Fruit fly (Drosophila melanogaster): ENCODE data around the gene CG10375.

Gene CG10375

DNA sequence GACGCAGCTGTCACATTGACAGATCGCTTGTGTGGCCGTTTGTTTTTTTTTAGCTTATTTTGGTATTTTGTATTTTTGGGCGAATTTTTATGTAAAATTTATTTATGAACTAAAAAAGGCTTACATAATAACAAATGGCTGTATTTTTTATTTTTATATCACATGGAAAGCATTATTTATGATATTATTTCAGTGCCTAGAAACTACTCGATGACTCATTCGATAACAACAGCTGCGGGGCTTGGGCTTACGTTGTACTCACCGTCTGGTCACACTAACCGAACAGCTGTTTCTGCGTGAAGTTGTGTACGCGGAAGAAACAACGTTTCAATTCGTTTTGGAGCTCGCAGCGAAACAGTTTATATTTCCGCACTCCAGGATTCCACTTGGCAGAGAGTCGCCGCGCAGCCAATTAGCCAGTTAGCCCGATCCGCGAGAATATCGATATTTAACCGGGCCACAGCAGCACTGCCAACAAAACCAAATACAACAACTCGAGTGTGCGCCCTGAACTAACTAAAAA is 34.5 kb upstream of the CG10375 start, which contains the start of the genes Hmgcr and Rpn9 (continued):
- TF ChIP-seq salm (tag; optimal IDR thresholded peaks at IDR 0.05) (peak; percentile 31), scrt (GFP tag; optimal IDR thresholded peaks at IDR 0.05) (peak; percentile 18), C15 (GFP tag; IDR thresholded peaks at IDR 0.05) (no peak), hth (optimal IDR thresholded peaks at IDR 0.05) (no peak), dm (GFP tag; optimal IDR thresholded peaks at IDR 0.05) (peak; percentile 41), CG8944 (GFP tag; optimal IDR thresholded peaks at IDR 0.05) (no peak), Ets97D (GFP tag; optimal IDR thresholded peaks at IDR 0.05) (peak; percentile 92), CG32772 (GFP tag; IDR thresholded peaks at IDR 0.05) (no peak), peb (GFP tag; IDR thresholded peaks at IDR 0.05) (no peak), CG13296 (GFP tag; optimal IDR thresholded peaks at IDR 0.05) (peak; percentile 18), dati (GFP tag; IDR thresholded peaks at IDR 0.05) (no peak), CG12299 (tag; optimal IDR thresholded peaks at IDR 0.05) (peak; percentile 52), NK7.1 (GFP tag; optimal IDR thresholded peaks at IDR 0.05) (no peak), trem (tag; optimal IDR thresholded peaks at IDR 0.05) (peak; percentile 73), CG10321 (GFP tag; IDR thresholded peaks at IDR 0.05) (no peak), Scr (GFP tag; IDR thresholded peaks at IDR 0.05; ENCODE audit: partially characterized antibody) (0 out of 2 replicates have a peak, but pooled peaks have one; percentile 24), tup (GFP tag; optimal IDR thresholded peaks at IDR 0.05) (no peak), run (tag; optimal IDR thresholded peaks at IDR 0.05) (no peak), CG4854 (GFP tag; optimal IDR thresholded peaks at IDR 0.05) (no peak), Ravus (GFP tag; IDR thresholded peaks at IDR 0.05) (no peak), CG3065 (GFP tag; optimal IDR thresholded peaks at IDR 0.05) (no peak), sens (GFP tag) (peak; percentile 88), lab (GFP tag; optimal IDR thresholded peaks at IDR 0.05) (peak; percentile 32), CG4404 (GFP tag; IDR thresholded peaks at IDR 0.05) (no peak), Sry-δ (GFP tag; optimal IDR thresholded peaks at IDR 0.05) (peak; percentile 52), CG14014 (GFP tag; IDR thresholded peaks at IDR 0.05) (no peak), CG11696 (GFP tag; IDR thresholded peaks at IDR 0.05) (no peak), CG10543 (GFP tag; optimal IDR thresholded peaks at IDR 0.05) (no peak), nerfin-1 (tag; optimal IDR thresholded peaks at IDR 0.05) (peak; percentile 35), CG17912 (GFP tag; optimal IDR thresholded peaks at IDR 0.05) (no peak), CG18011 (GFP tag; optimal IDR thresholded peaks at IDR 0.05) (no peak), CG1233 (GFP tag; optimal IDR thresholded peaks at IDR 0.05) (no peak), Doc3 (GFP tag; IDR thresholded peaks at IDR 0.05; ENCODE audit: partially characterized antibody) (no peak), ttk (GFP tag; IDR thresholded peaks at IDR 0.05) (no peak), H2.0 (GFP tag; IDR thresholded peaks at IDR 0.05) (no peak), CG2129 (GFP tag; IDR thresholded peaks at IDR 0.05; ENCODE audit: partially characterized antibody) (no peak), disco-r (GFP tag; optimal IDR thresholded peaks at IDR 0.05) (no peak), Fer2 (tag; optimal IDR thresholded peaks at IDR 0.05) (no peak), CG11398 (GFP tag; optimal IDR thresholded peaks at IDR 0.05) (no peak), ase (GFP tag; IDR thresholded peaks at IDR 0.05) (no peak), CG14860 (GFP tag; IDR thresholded peaks at IDR 0.05; ENCODE audit: partially characterized antibody) (no peak), Sry-β (GFP tag; optimal IDR thresholded peaks at IDR 0.05) (peak; percentile 10), da (GFP tag; optimal IDR thresholded peaks at IDR 0.05) (no peak), CG3995 (GFP tag; optimal IDR thresholded peaks at IDR 0.05) (peak; percentile 24), abd-A (tag; optimal IDR thresholded peaks at IDR 0.05) (no peak), p53 (GFP tag; optimal IDR thresholded peaks at IDR 0.05) (no peak), sd (tag; optimal IDR thresholded peaks at IDR 0.05) (no peak), esg (GFP tag; conservative IDR thresholded peaks at IDR 0.05) (no peak), CG16779 (GFP tag; IDR thresholded peaks at IDR 0.05) (no peak), CrebB (tag; optimal IDR thresholded peaks at IDR 0.05) (peak; percentile 38), CG2199 (GFP tag; IDR thresholded peaks at IDR 0.05) (no peak), Dfd (GFP tag; optimal IDR thresholded peaks at IDR 0.05) (no peak)

Measured in whole organism, embryonic.